Fruit fly (Drosophila melanogaster): ENCODE results near the gene CG3706.

Gene CG3706

DNA sequence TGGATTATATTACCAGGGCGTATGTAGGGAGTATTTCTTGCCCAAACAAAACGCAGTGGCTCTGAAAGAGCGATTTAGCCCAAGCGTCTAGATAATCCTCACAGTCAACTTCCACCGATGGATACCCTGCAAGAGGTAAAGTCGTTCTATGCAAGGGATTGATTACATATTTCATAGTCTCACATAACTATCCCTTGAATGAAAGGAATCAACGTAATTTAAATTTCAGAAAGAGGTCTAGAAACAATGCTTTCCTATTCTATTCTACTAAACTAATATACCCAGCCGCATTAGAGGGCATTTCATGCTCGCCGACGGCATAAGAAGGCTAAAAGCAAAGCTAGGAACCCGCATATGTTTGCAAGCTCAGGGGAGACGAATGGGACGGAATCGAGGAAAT lies 34.5 kb upstream of the CG3706 start (continued):
- peak; percentile 41 for TF ChIP-seq CG7556 (GFP tag; optimal IDR thresholded peaks at IDR 0.05)
- TF ChIP-seq sens (GFP tag), result peak; percentile 86
- no peak for TF ChIP-seq CG13775 (GFP tag; optimal IDR thresholded peaks at IDR 0.05)
- no peak for TF ChIP-seq Hey (tag; optimal IDR thresholded peaks at IDR 0.05)
- TF ChIP-seq CG10209 (GFP tag; optimal IDR thresholded peaks at IDR 0.05), result peak; percentile 23
- no peak for TF ChIP-seq CG34224 (GFP tag; IDR thresholded peaks at IDR 0.05; ENCODE audit: partially characterized antibody)
- no peak for TF ChIP-seq CG10543 (GFP tag; optimal IDR thresholded peaks at IDR 0.05)
- TF ChIP-seq CG1602 (GFP tag; optimal IDR thresholded peaks at IDR 0.05), result no peak
- TF ChIP-seq CG2120 (GFP tag; optimal IDR thresholded peaks at IDR 0.05), result peak; percentile 67
- TF ChIP-seq CG13894 (tag; optimal IDR thresholded peaks at IDR 0.05), result peak; percentile 51
- TF ChIP-seq dmrt99B (tag; optimal IDR thresholded peaks at IDR 0.05), result peak; percentile 62
- TF ChIP-seq NfI (GFP tag; optimal IDR thresholded peaks at IDR 0.05), result peak; percentile 26
- TF ChIP-seq unpg (GFP tag; optimal IDR thresholded peaks at IDR 0.05), result peak; percentile 23
- peak; percentile 47; the same call in 1 of the 2 replicates for TF ChIP-seq CG14014 (GFP tag; IDR thresholded peaks at IDR 0.05)
- TF ChIP-seq Taf1 (GFP tag; IDR thresholded peaks at IDR 0.05), result no peak
- TF ChIP-seq ttk (GFP tag; IDR thresholded peaks at IDR 0.05), result peak; percentile 56
- peak; percentile 27 for TF ChIP-seq CG9817 (tag; optimal IDR thresholded peaks at IDR 0.05)
- TF ChIP-seq Fer2 (tag; optimal IDR thresholded peaks at IDR 0.05), result no peak
- no peak for TF ChIP-seq prd (optimal IDR thresholded peaks at IDR 0.05)
- peak; percentile 52; the same call in 2 of the 3 replicates for TF ChIP-seq prd (GFP tag; IDR thresholded peaks at IDR 0.05)
- TF ChIP-seq p53 (GFP tag; optimal IDR thresholded peaks at IDR 0.05), result no peak
- no peak for TF ChIP-seq CG13287 (GFP tag; IDR thresholded peaks at IDR 0.05; ENCODE audit: partially characterized antibody)
- peak; percentile 46 for TF ChIP-seq PHDP (tag; optimal IDR thresholded peaks at IDR 0.05)
- no peak for TF ChIP-seq CG6654 (GFP tag; optimal IDR thresholded peaks at IDR 0.05)
- TF ChIP-seq CG14667 (GFP tag; IDR thresholded peaks at IDR 0.05), result no peak
- TF ChIP-seq CG2889 (GFP tag; IDR thresholded peaks at IDR 0.05), result no peak
- TF ChIP-seq CG12769 (tag; optimal IDR thresholded peaks at IDR 0.05), result peak; percentile 66
- TF ChIP-seq zfh2 (GFP tag; optimal IDR thresholded peaks at IDR 0.05), result peak; percentile 3
- no peak for TF ChIP-seq pho (GFP tag; optimal IDR thresholded peaks at IDR 0.05)
- TF ChIP-seq CG15514 (GFP tag; optimal IDR thresholded peaks at IDR 0.05), result peak; percentile 35
- peak; percentile 49 for TF ChIP-seq CG9932 (GFP tag; IDR thresholded peaks at IDR 0.05)
- TF ChIP-seq D (optimal IDR thresholded peaks at IDR 0.05), result no peak
- TF ChIP-seq D (GFP tag; optimal IDR thresholded peaks at IDR 0.05), result no peak
- TF ChIP-seq CG12391 (tag; optimal IDR thresholded peaks at IDR 0.05), result peak; percentile 25
- TF ChIP-seq Hmx (GFP tag; optimal IDR thresholded peaks at IDR 0.05), result no peak
- TF ChIP-seq CG2712 (tag; optimal IDR thresholded peaks at IDR 0.05), result peak; percentile 27
- TF ChIP-seq CG9727 (GFP tag; optimal IDR thresholded peaks at IDR 0.05), result peak; percentile 5
- TF ChIP-seq lmd (GFP tag; IDR thresholded peaks at IDR 0.05), result peak; percentile 46; the same call in 1 of the 2 replicates
- 0 out of 2 replicates have a peak, but pooled peaks have one; percentile 31 for TF ChIP-seq CG9215 (GFP tag; IDR thresholded peaks at IDR 0.05)
- peak; percentile 31; the same call in 1 of the 3 replicates for TF ChIP-seq ase (GFP tag; IDR thresholded peaks at IDR 0.05)
- no peak for TF ChIP-seq CTCF (GFP tag; optimal IDR thresholded peaks at IDR 0.05)
- TF ChIP-seq Oli (tag; optimal IDR thresholded peaks at IDR 0.05), result peak; percentile 30
- TF ChIP-seq CG18764 (GFP tag; optimal IDR thresholded peaks at IDR 0.05), result no peak
- TF ChIP-seq row (GFP tag; IDR thresholded peaks at IDR 0.05), result peak; percentile 66
- peak; percentile 40; the same call in 1 of the 3 replicates for TF ChIP-seq Dbx (GFP tag; IDR thresholded peaks at IDR 0.05)
- no peak for TF ChIP-seq CG6791 (GFP tag; IDR thresholded peaks at IDR 0.05; ENCODE audit: partially characterized antibody)
- TF ChIP-seq Nf-YB (GFP tag; optimal IDR thresholded peaks at IDR 0.05), result no peak
- peak; percentile 24 for TF ChIP-seq esg (GFP tag; conservative IDR thresholded peaks at IDR 0.05)
- TF ChIP-seq oc (tag; optimal IDR thresholded peaks at IDR 0.05), result peak; percentile 32
- TF ChIP-seq sisA (GFP tag; IDR thresholded peaks at IDR 0.05), result peak; percentile 34; the same call in 1 of the 2 replicates
- no peak for TF ChIP-seq sd (tag; optimal IDR thresholded peaks at IDR 0.05)
- TF ChIP-seq Vsx1 (GFP tag; optimal IDR thresholded peaks at IDR 0.05), result no peak

Measured in whole organism, embryonic.